Worm (Caenorhabditis elegans) whole organism, midembryonic: ENCODE results near the gene srj-55.

ENCODE experiments used
- T22C8.4 ChIP-seq: fragments of 200-800 bp; sonication (Bioruptor generic); IDR thresholded peaks from 2 replicates; pipeline ENCODE4 v1.3.6; 2022; ENCODE audit warnings: missing genetic modification characterization, missing compliant biosample characterization
- cog-1 ChIP-seq: sonication (generic microtip); optimal IDR thresholded peaks from 2 replicates; lab custom pipeline; 2016; ENCODE audit warnings: missing genetic modification characterization, missing compliant biosample characterization
- flt-1 ChIP-seq: fragments of 200-800 bp; sonication (Bioruptor generic); IDR thresholded peaks from 2 replicates; pipeline ENCODE4 v1.3.6; 2022; ENCODE audit warnings: missing genetic modification characterization, missing compliant biosample characterization
- klf-2 ChIP-seq: fragments of 200-800 bp; sonication (Bioruptor generic); conservative IDR thresholded peaks from 2 replicates; pipeline ENCODE4 v1.3.6; 2022; ENCODE audit warnings: missing genetic modification reagents, missing genetic modification characterization, missing compliant biosample characterization
- med-1 ChIP-seq: sonication (generic microtip); optimal IDR thresholded peaks from 2 replicates; lab custom pipeline; 2017; ENCODE audit warnings: missing genetic modification characterization, mild to moderate bottlenecking, missing compliant biosample characterization, antibody characterized with exemption, missing genetic modification reagents; ENCODE audit not compliant: insufficient read depth
- ref-1 ChIP-seq: fragments of 200-800 bp; sonication (Bioruptor generic); conservative IDR thresholded peaks from 2 replicates; pipeline ENCODE4 v1.3.6; 2022; ENCODE audit warnings: missing genetic modification reagents, missing genetic modification characterization, missing compliant biosample characterization
- tab-1 ChIP-seq: fragments of 200-800 bp; sonication (Bioruptor generic); IDR thresholded peaks from 2 replicates; pipeline ENCODE4 v1.3.6; 2022; ENCODE audit warnings: missing genetic modification characterization, missing compliant biosample characterization
- ztf-23 ChIP-seq: fragments of 200-800 bp; sonication (Bioruptor generic); IDR thresholded peaks from 2 replicates; pipeline ENCODE4 v1.3.6; 2022; ENCODE audit warnings: missing genetic modification reagents, missing genetic modification characterization, missing compliant biosample characterization
- ztf-29 ChIP-seq: fragments of 200-800 bp; sonication (Bioruptor generic); IDR thresholded peaks from 2 replicates; pipeline ENCODE4 v1.3.6; 2022; ENCODE audit warnings: missing genetic modification reagents, missing genetic modification characterization, missing compliant biosample characterization

The srj-55 gene

DNA sequence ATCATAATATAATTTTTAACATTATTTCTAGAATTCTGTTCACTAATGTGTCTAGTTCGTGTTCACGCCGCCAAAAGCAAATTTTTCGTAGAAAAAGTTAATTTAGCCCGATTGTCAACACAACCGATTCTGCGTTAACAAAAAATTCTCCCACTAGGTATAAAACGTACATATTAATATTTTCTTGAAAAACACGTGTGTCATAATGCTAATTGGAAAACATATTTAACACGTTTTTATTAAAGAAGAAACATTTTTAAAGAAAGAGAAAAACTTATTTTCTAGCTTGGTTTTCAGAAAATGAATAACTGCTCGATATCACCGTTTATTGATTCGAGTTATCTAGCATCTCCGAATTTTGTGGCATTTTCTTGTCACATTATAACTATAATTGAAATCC, 12.4 kb upstream of the srj-55 start, which contains the start of gene srh-243:
Gene srh-243 (plus strand): TSS at position 301 of the 400 bp plus-strand sequence.
- TF ChIP-seq med-1 (GFP tag; lab: Kevin White, UChicago) (no peak), klf-2 (GFP tag; lab: Robert Waterston, UW) (no peak), tab-1 (GFP tag; lab: Robert Waterston, UW) (no peak), T22C8.4 (GFP tag; lab: Robert Waterston, UW) (no peak), ref-1 (GFP tag; lab: Robert Waterston, UW) (no peak), ztf-29 (no peak), ztf-23 (GFP tag; lab: Robert Waterston, UW) (no peak), cog-1 (tag; lab: Kevin White, UChicago) (no peak), flt-1 (GFP tag; lab: Robert Waterston, UW) (no peak)

DNA sequence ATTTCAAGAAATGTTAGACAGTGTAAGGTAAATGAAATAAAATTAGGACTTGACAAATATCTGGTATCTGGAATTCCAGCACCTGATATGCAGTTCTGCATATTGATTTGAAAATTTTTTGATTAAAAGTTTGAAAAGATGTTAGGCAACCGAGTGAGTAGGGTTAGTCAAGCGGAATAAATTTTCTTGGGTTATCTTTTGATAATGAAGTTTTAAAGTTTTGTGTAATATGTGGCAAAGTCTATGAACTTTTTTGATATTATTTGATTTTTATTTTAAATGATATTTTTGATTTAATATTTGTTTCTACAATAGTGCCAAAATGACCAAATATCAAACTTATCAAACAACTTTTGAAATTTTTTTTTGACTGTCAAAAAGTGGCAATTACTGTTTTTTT, 11.8 kb upstream of the srj-55 start, which contains the start of gene srh-241:
Gene srh-241 (minus strand): TSS at position 101 of the 400 bp plus-strand sequence.
- TF ChIP-seq T22C8.4 (GFP tag; lab: Robert Waterston, UW) (no peak), ztf-29 (no peak), flt-1 (GFP tag; lab: Robert Waterston, UW) (no peak), tab-1 (GFP tag; lab: Robert Waterston, UW) (no peak), med-1 (GFP tag; lab: Kevin White, UChicago) (no peak), cog-1 (tag; lab: Kevin White, UChicago) (no peak), klf-2 (GFP tag; lab: Robert Waterston, UW) (no peak), ztf-23 (GFP tag; lab: Robert Waterston, UW) (no peak), ref-1 (GFP tag; lab: Robert Waterston, UW) (no peak)

DNA sequence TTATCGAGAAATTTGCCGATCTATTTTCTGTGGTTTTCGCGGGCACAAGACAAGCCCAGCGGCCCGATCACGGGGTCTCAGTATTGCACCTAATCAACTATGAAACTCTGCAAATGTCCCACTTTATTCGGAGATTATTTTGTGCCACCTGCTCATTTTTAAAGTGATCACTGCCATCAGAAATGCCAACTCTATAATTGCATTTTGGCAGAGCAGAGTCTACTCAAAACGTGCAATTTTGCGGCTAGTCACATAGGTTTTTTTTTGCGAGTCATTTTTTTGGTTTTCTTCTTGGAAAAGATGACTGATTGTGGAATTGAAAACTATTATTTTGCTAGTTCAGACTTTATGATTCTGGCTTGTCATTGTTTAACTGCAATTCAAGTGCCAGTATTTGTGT, 7.2 kb upstream of the srj-55 start, which contains the start of gene srh-240:
Gene srh-240 (plus strand): TSS at position 301 of the 400 bp plus-strand sequence.
- TF ChIP-seq T22C8.4 (GFP tag; lab: Robert Waterston, UW): no peak

DNA sequence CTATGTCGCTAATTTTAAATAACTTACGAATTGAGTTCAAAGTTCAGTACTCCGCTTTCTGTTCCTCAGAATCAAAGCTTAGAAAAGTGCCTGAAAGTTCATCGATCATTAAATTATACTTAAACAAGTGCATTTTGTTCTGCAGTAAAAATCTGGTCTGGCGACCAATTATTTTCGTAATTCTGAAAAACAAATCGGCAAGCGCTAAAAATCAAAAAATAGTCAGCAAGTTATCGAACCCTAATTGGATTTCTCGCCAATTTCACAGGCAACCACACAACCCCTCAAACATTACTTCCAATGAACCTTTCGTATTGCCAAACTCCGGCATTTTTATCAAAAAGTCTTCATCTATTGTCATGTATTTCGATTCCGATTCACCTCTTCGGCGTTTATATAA, 5.3 kb upstream of the srj-55 start, which contains the start of gene srh-272:
Gene srh-272 (plus strand): TSS at position 301 of the 400 bp plus-strand sequence.
- TF ChIP-seq tab-1 (GFP tag; lab: Robert Waterston, UW) (no peak), T22C8.4 (GFP tag; lab: Robert Waterston, UW) (no peak), med-1 (GFP tag; lab: Kevin White, UChicago) (no peak), cog-1 (tag; lab: Kevin White, UChicago) (no peak), ref-1 (GFP tag; lab: Robert Waterston, UW) (no peak), ztf-29 (no peak), flt-1 (GFP tag; lab: Robert Waterston, UW) (no peak)

DNA sequence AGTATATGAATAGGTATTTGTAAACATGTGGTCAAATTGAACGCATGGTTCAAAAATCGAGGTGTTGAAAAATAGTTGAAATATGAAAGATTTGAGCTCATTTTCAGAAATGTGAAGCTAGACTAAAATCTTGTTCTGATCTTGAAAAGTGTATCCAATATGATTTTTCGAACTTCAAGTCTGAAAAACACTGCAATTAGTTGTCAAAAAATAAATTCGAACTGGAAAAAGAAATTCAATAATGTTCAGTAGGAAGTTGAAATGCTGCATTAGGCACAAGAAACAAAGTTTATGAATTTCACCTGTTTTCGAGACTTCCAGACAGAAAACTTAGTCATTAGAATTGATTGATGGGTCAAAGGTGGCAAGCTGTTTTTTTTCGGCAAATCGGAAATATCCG, 3.8 kb upstream of the srj-55 start, which contains the start of gene srh-270:
Gene srh-270 (minus strand): TSS at position 101 of the 400 bp plus-strand sequence.
- TF ChIP-seq ztf-29 (no peak), ztf-23 (GFP tag; lab: Robert Waterston, UW) (no peak), med-1 (GFP tag; lab: Kevin White, UChicago) (no peak), klf-2 (GFP tag; lab: Robert Waterston, UW) (no peak), tab-1 (GFP tag; lab: Robert Waterston, UW) (no peak), cog-1 (tag; lab: Kevin White, UChicago) (no peak), flt-1 (GFP tag; lab: Robert Waterston, UW) (no peak), T22C8.4 (GFP tag; lab: Robert Waterston, UW) (no peak), ref-1 (GFP tag; lab: Robert Waterston, UW) (no peak)

DNA sequence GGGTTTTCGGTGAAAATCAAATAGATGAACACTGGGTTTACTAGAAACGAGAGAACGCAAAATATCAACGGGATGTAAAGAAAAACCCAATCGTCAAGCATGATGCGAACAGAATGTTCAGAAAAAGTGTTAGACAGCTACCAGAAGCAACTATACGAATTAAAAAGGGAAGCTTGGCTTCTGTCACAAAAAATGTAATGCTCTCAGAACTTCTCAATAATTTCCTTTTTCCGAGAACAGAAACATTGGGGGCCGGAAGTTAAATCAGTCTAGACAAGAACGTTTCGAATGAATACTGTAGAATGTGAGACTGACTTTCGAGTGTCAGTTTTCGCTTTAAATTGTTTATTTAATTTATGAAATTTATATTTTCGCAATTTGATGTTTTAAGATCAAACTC, 2.0 kb upstream of the srj-55 start, which contains the start of gene srj-54:
Gene srj-54 (minus strand): TSS at position 101 of the 400 bp plus-strand sequence.
- TF ChIP-seq T22C8.4 (GFP tag; lab: Robert Waterston, UW) (no peak), tab-1 (GFP tag; lab: Robert Waterston, UW) (no peak), ref-1 (GFP tag; lab: Robert Waterston, UW) (no peak), flt-1 (GFP tag; lab: Robert Waterston, UW) (no peak)

DNA sequence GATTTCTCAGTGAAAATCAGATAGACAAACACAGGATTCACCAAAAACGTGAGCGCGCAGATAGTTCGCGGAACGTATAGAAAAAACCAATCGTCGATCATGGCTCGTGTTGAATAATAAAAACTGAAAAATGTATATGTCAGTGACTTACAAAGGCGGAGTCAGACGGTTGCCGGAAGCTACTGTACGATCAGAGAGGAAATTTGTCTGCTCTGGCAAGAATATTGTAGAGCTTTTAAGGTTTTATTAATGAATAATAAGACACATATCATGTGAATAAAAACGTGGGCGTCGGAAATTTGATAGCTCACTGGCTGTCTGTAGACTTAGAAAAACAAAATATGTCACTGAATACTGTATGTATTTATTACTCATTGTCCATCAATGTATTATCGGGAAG, 2.3 kb downstream of the srj-55 start, which contains the start of gene srj-57:
Gene srj-57 (minus strand): TSS at position 101 of the 400 bp plus-strand sequence.
- TF ChIP-seq ztf-23 (GFP tag; lab: Robert Waterston, UW) (no peak), T22C8.4 (GFP tag; lab: Robert Waterston, UW) (no peak), cog-1 (tag; lab: Kevin White, UChicago) (no peak), ref-1 (GFP tag; lab: Robert Waterston, UW) (no peak), tab-1 (GFP tag; lab: Robert Waterston, UW) (no peak), ztf-29 (no peak), flt-1 (GFP tag; lab: Robert Waterston, UW) (no peak), med-1 (GFP tag; lab: Kevin White, UChicago) (no peak), klf-2 (GFP tag; lab: Robert Waterston, UW) (no peak)

DNA sequence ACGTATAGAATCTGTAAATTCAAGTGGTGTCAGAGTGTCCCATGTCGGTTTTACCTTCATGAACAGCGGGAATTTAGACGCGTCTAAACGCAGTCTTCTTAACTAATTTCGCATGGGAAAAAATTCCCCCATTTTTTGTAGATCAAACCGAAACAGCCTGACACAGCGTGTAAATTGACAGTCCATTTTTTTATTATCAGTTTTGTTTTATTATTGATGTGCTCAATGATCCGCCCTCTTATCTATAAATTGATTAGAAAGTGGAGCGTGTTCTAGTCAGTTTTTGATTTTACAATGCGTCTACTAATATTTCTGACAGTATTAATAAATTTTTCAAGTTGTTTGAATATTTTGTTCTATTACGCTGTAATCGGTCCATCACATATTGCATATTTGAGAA, 8.7 kb downstream of the srj-55 start, which contains the start of gene ugt-53:
Gene ugt-53 (plus strand): TSS at position 273 of the 400 bp plus-strand sequence.
- no peak for TF ChIP-seq med-1 (GFP tag; lab: Kevin White, UChicago)

DNA sequence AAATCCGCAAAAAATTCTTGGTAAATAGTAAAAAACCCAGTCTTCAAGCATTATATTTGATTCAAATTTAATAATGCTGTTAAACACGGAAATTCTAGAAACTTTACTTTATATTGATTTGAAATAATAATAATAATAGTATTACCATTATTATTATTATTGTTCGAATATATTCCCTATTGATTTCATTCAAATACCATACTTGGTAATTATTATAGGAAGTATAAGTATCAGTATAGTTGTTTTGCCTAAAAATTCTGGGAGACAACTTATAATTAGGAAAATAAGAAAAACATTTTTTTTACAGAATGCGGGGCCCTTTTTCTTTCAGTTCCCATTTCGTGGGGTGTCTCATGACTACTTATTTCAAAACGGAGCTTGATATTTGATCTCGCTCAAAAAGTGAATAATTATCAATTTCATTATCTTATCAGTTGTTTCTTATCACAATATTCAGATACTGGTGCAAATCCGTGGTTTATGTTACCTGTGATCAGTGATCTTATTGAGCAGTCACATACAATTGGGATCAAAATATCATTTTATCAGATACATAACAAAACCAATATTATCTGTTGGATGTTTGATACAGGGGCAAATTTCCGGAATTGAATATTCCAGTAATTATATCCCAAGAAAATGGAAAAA, 9.3 kb downstream of the srj-55 start, which contains the start of gene srj-49:
Gene srj-49 (minus strand): TSS at position 51 of the 648 bp plus-strand sequence.
- TF ChIP-seq tab-1 (GFP tag; lab: Robert Waterston, UW) (no peak), ref-1 (GFP tag; lab: Robert Waterston, UW) (no peak), T22C8.4 (GFP tag; lab: Robert Waterston, UW) (no peak), cog-1 (tag; lab: Kevin White, UChicago) (no peak), flt-1 (GFP tag; lab: Robert Waterston, UW) (no peak), med-1 (GFP tag; lab: Kevin White, UChicago) (no peak), klf-2 (GFP tag; lab: Robert Waterston, UW) (no peak), ztf-23 (GFP tag; lab: Robert Waterston, UW) (no peak), ztf-29 (no peak)
